Fruit fly (Drosophila melanogaster): Measurements from ENCODE around the gene Cralbp.
A peak's percentile ranks its signal among the peaks of the same experiment; 100 is the strongest.

dm6 chr3L:5768532-5769497, 17.7 kb downstream of the Cralbp start, which contains the start of the genes Ppat-Dpck and scny:
- TF ChIP-seq CG8478 (optimal IDR thresholded peaks at IDR 0.05) (no peak), CTCF (optimal IDR thresholded peaks at IDR 0.05) (peak in 1 of 2 experiments; percentile 6)

Measured in S2 (cell line).